Worm (Caenorhabditis elegans) whole organism, early embryonic: Measurements from ENCODE around the gene F52H3.11.

Experiments used
- B0310.2 ChIP-seq: sonication (generic microtip); optimal IDR thresholded peaks from 2 replicates; lab custom pipeline; 2016; ENCODE audit warnings: mild to moderate bottlenecking, missing genetic modification characterization, missing compliant biosample characterization
- F13C5.2 ChIP-seq: sonication (generic microtip); optimal IDR thresholded peaks from 2 replicates; lab custom pipeline; 2017; ENCODE audit warnings: mild to moderate bottlenecking, missing genetic modification characterization, inconsistent platforms, missing compliant biosample characterization
- ama-1 ChIP-seq: fragments of 150-350 bp; optimal IDR thresholded peaks from 2 replicates; lab custom pipeline; 2014
- ceh-13 ChIP-seq: fragments of 200-800 bp; sonication (Bioruptor generic); optimal IDR thresholded peaks from 2 replicates; lab custom pipeline; 2018; ENCODE audit warnings: mild to moderate bottlenecking, missing genetic modification characterization, missing compliant biosample characterization
- ets-7 ChIP-seq: sonication (generic microtip); optimal IDR thresholded peaks from 2 replicates; lab custom pipeline; 2016; ENCODE audit warnings: missing genotype, missing genetic modification characterization, missing compliant biosample characterization
- flt-1 ChIP-seq: fragments of 200-800 bp; sonication (Bioruptor generic); IDR thresholded peaks from 2 replicates; pipeline ENCODE4 v1.3.6; 2022; ENCODE audit warnings: missing genetic modification characterization, missing compliant biosample characterization
- hmg-4 ChIP-seq: fragments of 200-800 bp; sonication (Bioruptor generic); optimal IDR thresholded peaks from 2 replicates; lab custom pipeline; 2018; ENCODE audit warnings: mild to moderate bottlenecking, missing genetic modification characterization, missing compliant biosample characterization
- hnd-1 ChIP-seq: sonication (generic microtip); optimal IDR thresholded peaks from 2 replicates; lab custom pipeline; 2016; ENCODE audit warnings: missing genetic modification characterization, missing compliant biosample characterization
- scrt-1 ChIP-seq: fragments of 200-800 bp; sonication (Bioruptor generic); IDR thresholded peaks from 2 replicates; pipeline ENCODE4 v1.3.6; 2022; ENCODE audit warnings: missing genetic modification characterization, missing compliant biosample characterization
- tra-4 ChIP-seq: sonication (generic microtip); optimal IDR thresholded peaks from 2 replicates; lab custom pipeline; 2017; ENCODE audit warnings: missing genetic modification characterization, missing compliant biosample characterization

DNA sequence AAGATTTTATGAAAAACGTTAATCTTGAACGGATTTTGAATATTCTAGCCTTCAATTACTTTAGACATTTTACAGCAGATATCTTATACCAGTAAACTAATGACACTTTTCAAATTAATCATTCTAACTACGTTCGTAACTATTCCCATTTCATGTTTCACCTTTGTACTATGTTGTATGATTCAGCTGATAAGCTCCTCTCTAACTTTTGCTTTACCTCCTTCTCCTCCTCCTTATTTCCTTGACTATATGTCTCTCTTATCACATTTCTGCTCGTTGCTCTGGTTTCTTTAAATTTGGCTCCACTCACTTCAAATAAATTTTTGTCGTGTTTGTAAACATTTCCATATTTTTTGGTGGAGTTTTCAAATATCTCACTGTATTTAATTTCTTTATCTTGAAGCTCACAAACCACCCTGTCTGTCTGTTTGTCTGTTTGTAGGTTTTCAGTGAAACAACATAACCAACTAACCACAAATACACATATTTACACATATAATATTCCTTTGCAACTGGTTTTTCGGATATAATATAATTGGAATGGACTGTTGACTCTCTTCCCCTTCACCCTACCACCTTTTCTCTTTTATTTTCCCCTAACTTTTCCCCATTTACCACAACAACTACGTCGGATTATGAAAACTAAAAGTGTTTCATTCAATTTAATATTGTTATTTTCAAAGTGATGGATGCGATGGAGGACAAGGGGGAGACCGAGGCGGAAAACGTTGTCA lies 49.4 kb upstream of the F52H3.11 start, which contains the start of gene lact-2:
- TF ChIP-seq hnd-1 (tag; lab: Kevin White, UChicago) (no peak), hmg-4 (no peak), tra-4 (no peak), F13C5.2 (no peak), B0310.2 (tag; lab: Kevin White, UChicago) (no peak), ama-1 (lab: Kevin White, UChicago) (no peak), scrt-1 (GFP tag; lab: Robert Waterston, UW) (no peak), ets-7 (tag; lab: Kevin White, UChicago) (no peak), ceh-13 (GFP tag; lab: Kevin White, UChicago) (no peak), flt-1 (GFP tag; lab: Robert Waterston, UW) (no peak)
